Fruit fly (Drosophila melanogaster) whole organism, embryonic: ENCODE data around the gene CG15170.

Experiments
- Ada2b ChIP-seq: fragments of 200-800 bp; sonication (Bioruptor generic); IDR thresholded peaks from 2 replicates; pipeline ENCODE4 v1.3.6; 2022; ENCODE audit warnings: missing biosample characterization, missing genetic modification characterization
- Adf1 ChIP-seq: fragments of 200-800 bp; sonication (Bioruptor generic); IDR thresholded peaks from 2 replicates; pipeline ENCODE4 v1.3.6; 2022; ENCODE audit warnings: missing biosample characterization, missing genetic modification characterization
- CG10543 ChIP-seq: fragments of 200-800 bp; sonication (Bioruptor generic); optimal IDR thresholded peaks from 3 replicates; lab custom pipeline; 2017; ENCODE audit warnings: missing biosample characterization, mild to moderate bottlenecking, missing genetic modification characterization, moderate library complexity
- CG13287 ChIP-seq: fragments of 200-800 bp; sonication (Bioruptor generic); IDR thresholded peaks from 2 replicates; pipeline ENCODE4 v1.3.6; 2022; ENCODE audit warnings: missing biosample characterization, missing genetic modification characterization; ENCODE audit not compliant: partially characterized antibody
- CG13424 ChIP-seq: fragments of 200-800 bp; sonication (Bioruptor generic); optimal IDR thresholded peaks from 2 replicates; lab custom pipeline; 2019; ENCODE audit warnings: missing biosample characterization, mild to moderate bottlenecking, missing genetic modification characterization, moderate library complexity
- CG15011 ChIP-seq: fragments of 200-800 bp; sonication (Bioruptor generic); optimal IDR thresholded peaks from 3 replicates; lab custom pipeline; 2018; ENCODE audit warnings: missing biosample characterization, mild to moderate bottlenecking, missing genetic modification characterization
- CG15601 ChIP-seq: fragments of 200-800 bp; sonication (Bioruptor generic); optimal IDR thresholded peaks from 3 replicates; lab custom pipeline; 2019; ENCODE audit warnings: missing biosample characterization, mild to moderate bottlenecking, missing genetic modification characterization, moderate library complexity
- CG17912 ChIP-seq: fragments of 200-800 bp; sonication (Bioruptor generic); optimal IDR thresholded peaks from 2 replicates; lab custom pipeline; 2018; ENCODE audit warnings: missing biosample characterization, mild to moderate bottlenecking, missing genetic modification characterization
- CG18476 ChIP-seq: fragments of 200-800 bp; sonication (Bioruptor generic); optimal IDR thresholded peaks from 2 replicates; lab custom pipeline; 2016; ENCODE audit warnings: missing biosample characterization, mild to moderate bottlenecking, missing genetic modification characterization
- CG18599 ChIP-seq: fragments of 200-800 bp; sonication (Bioruptor generic); optimal IDR thresholded peaks from 3 replicates; lab custom pipeline; 2017; ENCODE audit warnings: missing biosample characterization, missing genetic modification characterization, mild to moderate bottlenecking, moderate library complexity, missing genetic modification reagents
- CG42726 ChIP-seq: fragments of 200-800 bp; sonication (Bioruptor generic); IDR thresholded peaks from 2 replicates; pipeline ENCODE4 v1.3.6; 2022; ENCODE audit warnings: missing biosample characterization, missing genetic modification characterization; ENCODE audit not compliant: partially characterized antibody
- CG43689 ChIP-seq: fragments of 200-800 bp; sonication (Bioruptor generic); IDR thresholded peaks from 2 replicates; pipeline ENCODE4 v1.3.6; 2022; ENCODE audit warnings: missing biosample characterization, missing genetic modification characterization
- CG4617 ChIP-seq: fragments of 200-800 bp; sonication (Bioruptor generic); optimal IDR thresholded peaks from 3 replicates; lab custom pipeline; 2016; ENCODE audit warnings: missing biosample characterization, missing genetic modification characterization, borderline replicate concordance
- CG4707 ChIP-seq: fragments of 200-800 bp; sonication (Bioruptor generic); optimal IDR thresholded peaks from 2 replicates; lab custom pipeline; 2018; ENCODE audit warnings: missing biosample characterization, mild to moderate bottlenecking, missing genetic modification characterization, moderate library complexity
- CG8281 ChIP-seq: fragments of 200-800 bp; sonication (Bioruptor generic); optimal IDR thresholded peaks from 2 replicates; lab custom pipeline; 2018; ENCODE audit warnings: missing biosample characterization, mild to moderate bottlenecking, missing genetic modification characterization, moderate library complexity
- CG8388 ChIP-seq: fragments of 200-800 bp; sonication (Bioruptor generic); optimal IDR thresholded peaks from 2 replicates; lab custom pipeline; 2019; ENCODE audit warnings: missing biosample characterization, mild to moderate bottlenecking, missing genetic modification characterization, moderate library complexity
- CG9437 ChIP-seq: fragments of 200-800 bp; sonication (Bioruptor generic); optimal IDR thresholded peaks from 2 replicates; lab custom pipeline; 2018; ENCODE audit warnings: missing biosample characterization, mild to moderate bottlenecking, missing genetic modification characterization
- D19A ChIP-seq: fragments of 200-800 bp; optimal IDR thresholded peaks from 3 replicates; lab custom pipeline; 2019; ENCODE audit warnings: missing biosample characterization, mild to moderate bottlenecking, missing genetic modification characterization, moderate library complexity
- Drgx ChIP-seq: fragments of 200-800 bp; sonication (Bioruptor generic); IDR thresholded peaks from 2 replicates; pipeline ENCODE4 v1.3.6; 2022; ENCODE audit warnings: missing biosample characterization, missing genetic modification characterization
- E2f1 ChIP-seq: fragments of 200-800 bp; sonication (Bioruptor generic); IDR thresholded peaks from 2 replicates; pipeline ENCODE4 v1.3.6; 2022; ENCODE audit warnings: missing biosample characterization, missing genetic modification characterization
- Hmx ChIP-seq: fragments of 200-800 bp; sonication (Bioruptor generic); optimal IDR thresholded peaks from 2 replicates; lab custom pipeline; 2016; ENCODE audit warnings: missing biosample characterization, missing genetic modification characterization
- Rfx ChIP-seq: fragments of 200-800 bp; sonication (Bioruptor generic); IDR thresholded peaks from 2 replicates; pipeline ENCODE4 v1.3.6; 2022; ENCODE audit warnings: missing biosample characterization, missing genetic modification characterization
- al ChIP-seq: fragments of 200-800 bp; sonication (Bioruptor generic); IDR thresholded peaks from 2 replicates; pipeline ENCODE4 v1.3.6; 2022; ENCODE audit warnings: missing biosample characterization, missing genetic modification characterization
- ase ChIP-seq: fragments of 200-800 bp; sonication (Bioruptor generic); IDR thresholded peaks from 3 replicates; pipeline ENCODE4 v1.3.6; 2022; ENCODE audit warnings: missing biosample characterization, missing genetic modification characterization
- ato ChIP-seq: fragments of 200-800 bp; sonication (Bioruptor generic); IDR thresholded peaks from 2 replicates; pipeline ENCODE4 v1.3.6; 2022; ENCODE audit warnings: missing biosample characterization, missing genetic modification characterization; ENCODE audit not compliant: partially characterized antibody
- bab2 ChIP-seq: fragments of 200-800 bp; sonication (Bioruptor generic); optimal IDR thresholded peaks from 2 replicates; lab custom pipeline; 2016; ENCODE audit warnings: missing biosample characterization, missing genetic modification characterization
- btn ChIP-seq: fragments of 200-800 bp; sonication (Bioruptor generic); optimal IDR thresholded peaks from 2 replicates; lab custom pipeline; 2016; ENCODE audit warnings: missing biosample characterization, missing genetic modification characterization
- chinmo ChIP-seq: fragments of 200-800 bp; sonication (Bioruptor generic); IDR thresholded peaks from 4 replicates; pipeline ENCODE4 v1.3.6; 2022; ENCODE audit warnings: missing biosample characterization, missing genetic modification characterization; ENCODE audit not compliant: partially characterized antibody
- dati ChIP-seq: fragments of 200-800 bp; sonication (Bioruptor generic); IDR thresholded peaks from 2 replicates; pipeline ENCODE4 v1.3.6; 2022; ENCODE audit warnings: missing biosample characterization, missing genetic modification characterization
- dmrt11E ChIP-seq: fragments of 200-800 bp; sonication (Bioruptor generic); optimal IDR thresholded peaks from 3 replicates; lab custom pipeline; 2018; ENCODE audit warnings: missing biosample characterization, mild to moderate bottlenecking, missing genetic modification characterization, moderate library complexity
- emc ChIP-seq: fragments of 200-800 bp; sonication (Bioruptor generic); optimal IDR thresholded peaks from 2 replicates; lab custom pipeline; 2016; ENCODE audit warnings: missing biosample characterization, missing genetic modification characterization
- ewg ChIP-seq: fragments of 200-800 bp; sonication (Bioruptor generic); optimal IDR thresholded peaks from 3 replicates; lab custom pipeline; 2017; ENCODE audit warnings: mild to moderate bottlenecking, missing biosample characterization, missing genetic modification reagents, missing genetic modification characterization
- gem ChIP-seq: fragments of 200-800 bp; sonication (Bioruptor generic); optimal IDR thresholded peaks from 2 replicates; lab custom pipeline; 2019; ENCODE audit warnings: missing biosample characterization, mild to moderate bottlenecking, missing genetic modification characterization, moderate library complexity
- hbn ChIP-seq: fragments of 200-800 bp; sonication (Bioruptor generic); IDR thresholded peaks from 2 replicates; pipeline ENCODE4 v1.3.6; 2022; ENCODE audit warnings: missing biosample characterization, missing genetic modification characterization; ENCODE audit not compliant: partially characterized antibody
- kni ChIP-seq: fragments of 200-800 bp; sonication (Bioruptor generic); optimal IDR thresholded peaks from 3 replicates; lab custom pipeline; 2017; ENCODE audit warnings: mild to moderate bottlenecking, missing biosample characterization, missing genetic modification reagents, missing genetic modification characterization
- lbe ChIP-seq: fragments of 200-800 bp; sonication (Bioruptor generic); optimal IDR thresholded peaks from 2 replicates; lab custom pipeline; 2016; ENCODE audit warnings: missing biosample characterization, mild to moderate bottlenecking, missing genetic modification characterization
- mld ChIP-seq: fragments of 200-800 bp; sonication (Bioruptor generic); IDR thresholded peaks from 3 replicates; pipeline ENCODE4 v1.3.6; 2022; ENCODE audit warnings: missing biosample characterization, missing genetic modification characterization; ENCODE audit not compliant: partially characterized antibody
- oc ChIP-seq: fragments of 200-800 bp; sonication (Bioruptor generic); optimal IDR thresholded peaks from 2 replicates; lab custom pipeline; 2018; ENCODE audit warnings: missing biosample characterization, mild to moderate bottlenecking, missing genetic modification characterization, moderate library complexity
- sc ChIP-seq, 3 experiments: fragments of >200 bp in 2 of 3; fragments of 200-800 bp in 1 of 3; sonication (Bioruptor generic) in 1 of 3; optimal IDR thresholded peaks; 2 replicates in 2 of 3; 3 replicates in 1 of 3; lab custom pipeline; 2017; ENCODE audit warnings: mild to moderate bottlenecking in 1 of 3, missing biosample characterization in 1 of 3, missing genetic modification characterization in 1 of 3, missing genetic modification reagents in 1 of 3
- scrt ChIP-seq: fragments of 200-800 bp; sonication (Bioruptor generic); optimal IDR thresholded peaks from 2 replicates; lab custom pipeline; 2018; ENCODE audit warnings: missing biosample characterization, mild to moderate bottlenecking, missing genetic modification characterization, moderate library complexity
- sens-2 ChIP-seq: fragments of 200-800 bp; sonication (Bioruptor generic); IDR thresholded peaks from 2 replicates; pipeline ENCODE4 v1.3.6; 2022; ENCODE audit warnings: missing biosample characterization, missing genetic modification characterization
- sima ChIP-seq: fragments of 200-800 bp; sonication (Bioruptor generic); optimal IDR thresholded peaks from 2 replicates; lab custom pipeline; 2016; ENCODE audit warnings: missing biosample characterization, missing genetic modification characterization
- sisA ChIP-seq: fragments of 200-800 bp; sonication (Bioruptor generic); IDR thresholded peaks from 2 replicates; pipeline ENCODE4 v1.3.6; 2022; ENCODE audit warnings: missing biosample characterization, missing genetic modification characterization
- wdn ChIP-seq: fragments of 200-800 bp; sonication (Bioruptor generic); IDR thresholded peaks from 2 replicates; pipeline ENCODE4 v1.3.6; 2022; ENCODE audit warnings: missing biosample characterization, missing genetic modification characterization
- wor ChIP-seq: fragments of 200-800 bp; sonication (Bioruptor generic); IDR thresholded peaks from 2 replicates; pipeline ENCODE4 v1.3.6; 2022; ENCODE audit warnings: missing biosample characterization, missing genetic modification characterization
- yki ChIP-seq: fragments of >200 bp; optimal IDR thresholded peaks from 3 replicates; lab custom pipeline; 2018
- z ChIP-seq: fragments of 200-800 bp; sonication (Bioruptor generic); IDR thresholded peaks from 3 replicates; pipeline ENCODE4 v1.3.6; 2022; ENCODE audit warnings: missing biosample characterization, missing genetic modification characterization
- zf30C ChIP-seq: fragments of 200-800 bp; sonication (Bioruptor generic); optimal IDR thresholded peaks from 3 replicates; lab custom pipeline; 2018; ENCODE audit warnings: missing biosample characterization, mild to moderate bottlenecking, missing genetic modification characterization

The CG15170 gene

dm6 chr2L:19011895-19012645 lies 22.0 kb upstream of the CG15170 start (continued):
- no peak for TF ChIP-seq CG13287 (GFP tag; lab: Robert Waterston, UW)
- 0 out of 2 replicates have a peak, but pooled peaks have one; percentile 43 for TF ChIP-seq wdn (GFP tag; lab: Robert Waterston, UW)
- peak; percentile 67 for TF ChIP-seq CG43689 (GFP tag; lab: Robert Waterston, UW)
- TF ChIP-seq CG10543 (GFP tag; lab: Kevin White, UChicago), result peak; percentile 73
- peak; percentile 83 for TF ChIP-seq ewg
- TF ChIP-seq sisA (GFP tag; lab: Robert Waterston, UW), result peak; percentile 87
- TF ChIP-seq oc, result peak; percentile 57
- TF ChIP-seq CG42726 (GFP tag; lab: Robert Waterston, UW), result no peak
- no peak for TF ChIP-seq sima (GFP tag; lab: Kevin White, UChicago)
- no peak for TF ChIP-seq lbe
- no peak for TF ChIP-seq chinmo (GFP tag; lab: Robert Waterston, UW)
- TF ChIP-seq Drgx (GFP tag; lab: Robert Waterston, UW), result peak; percentile 68
- TF ChIP-seq CG15011 (GFP tag; lab: Kevin White, UChicago), result peak; percentile 71
- peak; percentile 73 for TF ChIP-seq CG18476
- peak; percentile 15 for TF ChIP-seq btn (GFP tag; lab: Kevin White, UChicago)
- TF ChIP-seq CG13424 (tag; lab: Kevin White, UChicago), result peak; percentile 80
- no peak for TF ChIP-seq yki (lab: Kevin White, UChicago)
- TF ChIP-seq E2f1 (GFP tag; lab: Robert Waterston, UW), result peak; percentile 86
- TF ChIP-seq dati (GFP tag; lab: Robert Waterston, UW), result peak; percentile 43; the same call in 1 of the 2 replicates
- no peak for TF ChIP-seq ato (GFP tag; lab: Robert Waterston, UW)
- no peak for TF ChIP-seq kni (GFP tag; lab: Kevin White, UChicago)
- TF ChIP-seq Hmx (GFP tag; lab: Kevin White, UChicago), result peak; percentile 16
- TF ChIP-seq dmrt11E (tag; lab: Kevin White, UChicago), result peak; percentile 30
- TF ChIP-seq z (GFP tag; lab: Robert Waterston, UW), result no peak
- peak; percentile 69 for TF ChIP-seq D19A
- no peak for TF ChIP-seq mld (GFP tag; lab: Robert Waterston, UW)
- TF ChIP-seq hbn (GFP tag; lab: Robert Waterston, UW), result no peak
- TF ChIP-seq ase, result peak; percentile 80
- no peak for TF ChIP-seq zf30C
- TF ChIP-seq wor (GFP tag; lab: Robert Waterston, UW), result peak; percentile 74
- TF ChIP-seq CG17912, result no peak
- TF ChIP-seq Ada2b (GFP tag; lab: Robert Waterston, UW), result peak; percentile 83
- no peak for TF ChIP-seq CG4707 (GFP tag; lab: Kevin White, UChicago)
- TF ChIP-seq CG4617 (GFP tag; lab: Kevin White, UChicago), result peak; percentile 49
- no peak for TF ChIP-seq sc (optimal IDR thresholded peaks at IDR 0.05; lab: Kevin White, UChicago)
- peak; percentile 59 for TF ChIP-seq sc (GFP tag; optimal IDR thresholded peaks at IDR 0.05; lab: Kevin White, UChicago)
- TF ChIP-seq sens-2 (GFP tag; lab: Robert Waterston, UW), result peak; percentile 50; the same call in 1 of the 2 replicates
- peak; percentile 96 for TF ChIP-seq CG18599 (GFP tag; lab: Kevin White, UChicago)
- peak; percentile 65; the same call in 1 of the 2 replicates for TF ChIP-seq Adf1 (GFP tag; lab: Robert Waterston, UW)
- peak; percentile 59 for TF ChIP-seq CG8388 (GFP tag; lab: Kevin White, UChicago)
- peak; percentile 89 for TF ChIP-seq Rfx (GFP tag; lab: Robert Waterston, UW)
- peak; percentile 69 for TF ChIP-seq CG15601 (tag; lab: Kevin White, UChicago)
- peak; percentile 86 for TF ChIP-seq bab2 (GFP tag; lab: Kevin White, UChicago)
- peak; percentile 44 for TF ChIP-seq emc (GFP tag; lab: Kevin White, UChicago)
- peak; percentile 65 for TF ChIP-seq CG9437 (GFP tag; lab: Kevin White, UChicago)
- peak; percentile 81 for TF ChIP-seq scrt
- peak; percentile 70 for TF ChIP-seq al (GFP tag; lab: Robert Waterston, UW)
- TF ChIP-seq gem (tag; lab: Kevin White, UChicago), result peak; percentile 87
- TF ChIP-seq CG8281, result peak; percentile 44
